Fruit fly (Drosophila melanogaster): ENCODE data around the gene CG13625.

CG13625 gene

DNA sequence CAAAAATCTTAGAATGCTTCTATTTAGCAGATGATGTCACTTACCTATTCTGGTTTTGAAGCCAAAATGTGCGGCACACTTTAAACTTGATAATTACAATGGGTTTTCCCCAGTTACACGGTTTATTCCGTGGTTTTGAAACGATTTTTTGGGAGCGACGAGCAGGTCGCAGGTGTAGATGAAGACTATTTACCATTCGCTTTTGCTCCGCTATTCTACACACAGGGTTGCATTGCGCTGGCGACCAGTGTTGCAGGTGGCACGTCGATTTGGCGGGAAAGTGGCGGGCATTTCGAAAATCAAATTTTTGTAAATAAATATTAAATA is 2.3 kb downstream of the CG13625 start, which contains the start of gene REPTOR (continued):
- TF ChIP-seq Ptx1 (GFP tag; IDR thresholded peaks at IDR 0.05): no peak
- no peak for TF ChIP-seq CG8290 (GFP tag; optimal IDR thresholded peaks at IDR 0.05)
- peak in 1 of 2 experiments; percentile 45 for TF ChIP-seq CG8290 (tag; optimal IDR thresholded peaks at IDR 0.05)
- TF ChIP-seq CG42726 (GFP tag; IDR thresholded peaks at IDR 0.05; ENCODE audit: partially characterized antibody): no peak
- TF ChIP-seq Chrac-16 (GFP tag; optimal IDR thresholded peaks at IDR 0.05): peak; percentile 24
- peak; percentile 32 for TF ChIP-seq CG7839 (tag; optimal IDR thresholded peaks at IDR 0.05)
- TF ChIP-seq zfh2 (GFP tag; optimal IDR thresholded peaks at IDR 0.05): no peak
- peak; percentile 98 for TF ChIP-seq CG10267 (tag; optimal IDR thresholded peaks at IDR 0.05)
- no peak for TF ChIP-seq shn (GFP tag; optimal IDR thresholded peaks at IDR 0.05)
- TF ChIP-seq CG5953 (GFP tag; IDR thresholded peaks at IDR 0.05): no peak
- no peak for TF ChIP-seq sqz (GFP tag; optimal IDR thresholded peaks at IDR 0.05)
- peak; percentile 65 for TF ChIP-seq Fer1 (GFP tag; optimal IDR thresholded peaks at IDR 0.05)
- peak; percentile 25 for TF ChIP-seq ftz-f1 (GFP tag; optimal IDR thresholded peaks at IDR 0.05)
- TF ChIP-seq bab2 (GFP tag; optimal IDR thresholded peaks at IDR 0.05): no peak
- TF ChIP-seq Poxn (GFP tag; IDR thresholded peaks at IDR 0.05): no peak
- no peak for TF ChIP-seq gt (GFP tag; IDR thresholded peaks at IDR 0.05)
- TF ChIP-seq Kr (GFP tag; optimal IDR thresholded peaks at IDR 0.05): no peak
- TF ChIP-seq Med (GFP tag): peak; percentile 92
- peak in 1 of 2 experiments; percentile 35 for TF ChIP-seq crp (GFP tag; optimal IDR thresholded peaks at IDR 0.05)
- no peak for TF ChIP-seq zf30C (GFP tag; optimal IDR thresholded peaks at IDR 0.05)
- TF ChIP-seq h (optimal IDR thresholded peaks at IDR 0.05): no peak
- TF ChIP-seq CG16813 (GFP tag; IDR thresholded peaks at IDR 0.05; ENCODE audit: partially characterized antibody): no peak
- peak; percentile 20 for TF ChIP-seq sug (tag; optimal IDR thresholded peaks at IDR 0.05)
- TF ChIP-seq Six4 (GFP tag; optimal IDR thresholded peaks at IDR 0.05): no peak
- no peak for TF ChIP-seq gce (GFP tag; IDR thresholded peaks at IDR 0.05)
- no peak for TF ChIP-seq pb (GFP tag; optimal IDR thresholded peaks at IDR 0.05)
- peak; percentile 45 for TF ChIP-seq gcm2 (GFP tag; optimal IDR thresholded peaks at IDR 0.05)
- no peak for TF ChIP-seq Nf-YA (GFP tag; IDR thresholded peaks at IDR 0.05)
- peak; percentile 11 for TF ChIP-seq tin (GFP tag; optimal IDR thresholded peaks at IDR 0.05)
- no peak for TF ChIP-seq en (GFP tag; optimal IDR thresholded peaks at IDR 0.05)
- TF ChIP-seq CHES-1-like (GFP tag; optimal IDR thresholded peaks at IDR 0.05): no peak
- no peak for TF ChIP-seq esg (GFP tag; conservative IDR thresholded peaks at IDR 0.05)
- TF ChIP-seq tgo (GFP tag; IDR thresholded peaks at IDR 0.05): no peak
- no peak for TF ChIP-seq org-1 (GFP tag; optimal IDR thresholded peaks at IDR 0.05)
- TF ChIP-seq sens-2 (GFP tag; IDR thresholded peaks at IDR 0.05): no peak
- TF ChIP-seq Doc3 (GFP tag; IDR thresholded peaks at IDR 0.05; ENCODE audit: partially characterized antibody): no peak
- peak; percentile 12 for TF ChIP-seq chn (GFP tag; optimal IDR thresholded peaks at IDR 0.05)
- TF ChIP-seq ind (GFP tag; optimal IDR thresholded peaks at IDR 0.05): peak; percentile 4
- TF ChIP-seq pros (GFP tag; optimal IDR thresholded peaks at IDR 0.05): no peak
- no peak for TF ChIP-seq Sry-β (GFP tag; optimal IDR thresholded peaks at IDR 0.05)
- TF ChIP-seq trem (tag; optimal IDR thresholded peaks at IDR 0.05): peak; percentile 61
- TF ChIP-seq CG34224 (GFP tag; IDR thresholded peaks at IDR 0.05; ENCODE audit: partially characterized antibody): no peak
- TF ChIP-seq lilli (GFP tag; optimal IDR thresholded peaks at IDR 0.05): peak; percentile 5
- TF ChIP-seq HLH54F (GFP tag; optimal IDR thresholded peaks at IDR 0.05): no peak
- no peak for TF ChIP-seq amos (GFP tag; IDR thresholded peaks at IDR 0.05; ENCODE audit: partially characterized antibody)
- no peak for TF ChIP-seq maf-S (GFP tag; optimal IDR thresholded peaks at IDR 0.05)
- TF ChIP-seq CG2116 (GFP tag; optimal IDR thresholded peaks at IDR 0.05): peak; percentile 99
- no peak for TF ChIP-seq CG9817 (tag; optimal IDR thresholded peaks at IDR 0.05)
- no peak for TF ChIP-seq CG5245 (GFP tag; optimal IDR thresholded peaks at IDR 0.05)
- TF ChIP-seq insv (GFP tag; optimal IDR thresholded peaks at IDR 0.05): peak in 1 of 2 experiments; percentile 49
- TF ChIP-seq corto (GFP tag; optimal IDR thresholded peaks at IDR 0.05): no peak
- no peak for TF ChIP-seq CG7357 (GFP tag; IDR thresholded peaks at IDR 0.05)
- peak; percentile 51 for TF ChIP-seq Max (GFP tag; optimal IDR thresholded peaks at IDR 0.05)

All from whole organism, embryonic.